Fruit fly (Drosophila melanogaster) whole organism, prepupa: ENCODE data around the gene CG15822.

Source experiments
- CG1621 ChIP-seq: fragments of 200-800 bp; sonication (Bioruptor generic); optimal IDR thresholded peaks from 3 replicates; lab custom pipeline; 2018; ENCODE audit warnings: missing biosample characterization, mild to moderate bottlenecking, missing genetic modification characterization
- Eip75B ChIP-seq: fragments of 200-800 bp; sonication (Bioruptor generic); optimal IDR thresholded peaks from 3 replicates; lab custom pipeline; 2016; ENCODE audit warnings: missing biosample characterization, missing genetic modification characterization
- Met ChIP-seq: fragments of 200-800 bp; sonication (Bioruptor generic); optimal IDR thresholded peaks from 3 replicates; lab custom pipeline; 2016; ENCODE audit warnings: missing biosample characterization, missing genetic modification characterization
- dac ChIP-seq: fragments of 200-800 bp; sonication (Bioruptor generic); optimal IDR thresholded peaks from 2 replicates; lab custom pipeline; 2017; ENCODE audit warnings: missing biosample characterization, mild to moderate bottlenecking, missing genetic modification characterization

- TF ChIP-seq Met (GFP tag; lab: Kevin White, UChicago) (no peak), CG1621 (tag; lab: Kevin White, UChicago) (no peak), Eip75B (GFP tag; lab: Kevin White, UChicago) (no peak), dac (GFP tag; lab: Kevin White, UChicago) (no peak)
Measured at dm6 chr3L:2196713-2197112, 33.0 kb upstream of the CG15822 start, which contains the start of gene CG8960.
